Fruit fly (Drosophila melanogaster): ENCODE measurements around the gene vir-1.

The vir-1 gene

DNA sequence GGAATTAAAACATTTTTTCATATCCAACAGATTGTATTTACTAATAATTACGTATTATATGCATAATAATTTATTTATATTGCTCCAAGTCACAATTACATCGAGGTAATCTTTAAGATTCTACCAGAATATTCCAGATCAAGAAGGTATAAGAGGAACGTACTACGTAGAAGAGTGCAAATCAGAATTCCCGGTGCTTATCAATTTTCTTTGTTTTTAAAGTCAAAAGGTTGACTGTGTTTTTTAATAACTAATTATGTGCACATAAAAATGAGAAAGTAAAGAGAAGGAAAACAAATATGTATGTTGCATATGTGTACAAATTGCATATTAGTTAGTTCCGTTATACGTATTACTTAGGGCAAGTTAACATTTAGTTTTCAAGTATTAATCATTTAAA, 2.1 kb downstream of the vir-1 start:
- no peak for TF ChIP-seq CG17801 (GFP tag; optimal IDR thresholded peaks at IDR 0.05; ENCODE audit: partially characterized antibody)

DNA sequence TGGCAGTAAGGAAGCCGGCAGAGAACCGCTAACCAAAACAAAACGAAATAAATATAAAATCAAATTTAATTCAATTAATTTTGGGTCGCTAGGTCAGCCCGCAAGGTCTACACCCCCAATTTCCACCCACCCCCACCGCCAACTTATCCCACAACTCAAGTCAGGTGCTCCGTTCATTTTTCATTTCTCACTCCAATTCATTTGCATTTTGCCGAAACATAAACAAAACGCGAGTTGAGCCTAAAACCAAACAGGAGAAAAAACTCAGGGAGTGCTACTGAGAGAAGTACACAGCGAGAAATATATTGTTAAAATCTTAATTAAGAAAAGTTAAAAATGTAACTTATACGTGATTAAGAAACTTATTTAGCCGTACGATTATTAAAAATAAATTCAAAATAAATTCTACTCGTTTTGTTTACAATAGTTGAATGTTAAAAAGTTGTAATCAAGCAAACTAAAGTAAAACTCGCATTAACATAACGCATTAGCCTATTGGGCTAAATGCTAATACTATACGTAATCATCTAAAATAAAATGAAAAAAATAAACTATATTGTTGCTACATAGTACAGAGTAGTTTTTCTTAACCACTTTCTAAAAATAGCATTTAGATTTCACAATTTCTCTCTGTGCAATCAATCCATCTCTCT, 7.6 kb downstream of the vir-1 start:
- no peak for TF ChIP-seq CG17801 (GFP tag; optimal IDR thresholded peaks at IDR 0.05; ENCODE audit: partially characterized antibody)

- no peak for TF ChIP-seq CG17801 (GFP tag; optimal IDR thresholded peaks at IDR 0.05; ENCODE audit: partially characterized antibody)
Observed at dm6 chr2L:12413899-12414298, 9.3 kb downstream of the vir-1 start.

dm6 chr2L:12410679-12411078, 12.6 kb downstream of the vir-1 start:
- TF ChIP-seq CG17801 (GFP tag; optimal IDR thresholded peaks at IDR 0.05; ENCODE audit: partially characterized antibody) = no peak

DNA sequence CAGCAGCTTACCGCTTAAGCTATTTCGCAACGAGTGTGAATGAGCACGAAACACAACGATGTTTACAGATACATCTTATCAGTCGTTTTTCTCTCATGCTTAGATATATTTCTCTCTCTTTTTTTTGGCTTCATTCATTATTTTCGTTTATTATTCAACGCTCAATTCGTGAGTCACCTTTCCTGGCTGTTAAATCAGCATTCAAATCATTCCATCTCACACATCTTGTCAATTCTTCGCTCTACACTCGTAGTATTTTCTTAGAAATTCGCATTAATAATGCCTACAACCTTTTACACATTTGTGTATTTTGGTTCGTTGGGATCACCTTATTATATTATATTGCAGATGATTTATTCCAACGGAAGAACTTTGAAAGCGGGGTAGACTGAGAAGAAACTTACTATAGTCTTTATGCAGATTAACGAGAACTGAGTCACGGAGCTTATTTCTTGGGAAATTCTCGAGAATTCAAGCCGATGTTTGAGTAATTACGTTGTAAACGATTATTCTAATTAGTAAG, 18.6 kb downstream of the vir-1 start:
- TF ChIP-seq CG17801 (GFP tag; optimal IDR thresholded peaks at IDR 0.05; ENCODE audit: partially characterized antibody) = peak; percentile 35

dm6 chr2L:12397974-12398373, 25.3 kb downstream of the vir-1 start, which contains the start of gene Pkd2:
Pkd2 (plus strand) TSS chr2L:12398274.
- no peak for TF ChIP-seq CG17801 (GFP tag; optimal IDR thresholded peaks at IDR 0.05; ENCODE audit: partially characterized antibody)

DNA sequence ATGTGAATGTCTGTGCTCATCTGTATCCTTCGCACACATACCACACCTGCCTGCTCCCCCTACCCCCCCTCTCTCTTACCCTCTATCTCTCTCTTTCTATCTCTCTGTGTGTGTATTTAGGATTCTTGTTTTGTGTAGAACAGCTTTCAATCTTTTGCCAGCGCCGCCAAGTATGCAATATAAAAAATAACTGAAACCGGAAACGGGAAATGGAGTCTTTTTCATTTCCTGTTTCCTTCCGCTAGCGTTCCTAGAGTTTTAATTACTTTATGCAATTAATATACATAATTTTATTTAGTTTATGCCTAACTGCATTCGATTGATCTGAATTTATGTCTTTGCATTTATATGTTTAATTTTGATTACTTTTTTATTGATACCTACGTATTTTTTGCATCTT, 30.8 kb downstream of the vir-1 start:
- peak; percentile 23 for TF ChIP-seq CG17801 (GFP tag; optimal IDR thresholded peaks at IDR 0.05; ENCODE audit: partially characterized antibody)

- no peak for TF ChIP-seq CG17801 (GFP tag; optimal IDR thresholded peaks at IDR 0.05; ENCODE audit: partially characterized antibody)
Observed at dm6 chr2L:12374546-12375081, 48.6 kb downstream of the vir-1 start.

- no peak for TF ChIP-seq CG17801 (GFP tag; optimal IDR thresholded peaks at IDR 0.05; ENCODE audit: partially characterized antibody)
Observed at dm6 chr2L:12373559-12373958, 49.7 kb downstream of the vir-1 start.

DNA sequence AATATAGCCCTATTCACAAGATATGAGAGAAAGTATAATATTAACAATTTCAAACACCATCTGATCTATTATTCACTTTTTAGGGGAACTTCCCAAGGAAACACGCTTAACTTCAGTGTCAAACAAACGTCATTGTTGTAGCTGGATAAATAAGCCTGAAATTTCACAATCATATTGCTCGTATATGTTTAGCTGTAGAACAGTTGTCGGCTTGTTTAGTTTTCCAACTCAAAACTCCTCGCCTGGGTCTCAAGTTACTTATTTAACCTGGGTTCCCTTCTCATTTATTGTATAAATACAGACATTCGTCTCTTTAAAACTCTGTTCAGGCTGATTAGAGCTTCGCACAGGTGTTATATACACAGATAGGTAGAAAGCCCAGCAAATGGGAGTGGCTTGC, 50.8 kb downstream of the vir-1 start:
- no peak for TF ChIP-seq CG17801 (GFP tag; optimal IDR thresholded peaks at IDR 0.05; ENCODE audit: partially characterized antibody)

DNA sequence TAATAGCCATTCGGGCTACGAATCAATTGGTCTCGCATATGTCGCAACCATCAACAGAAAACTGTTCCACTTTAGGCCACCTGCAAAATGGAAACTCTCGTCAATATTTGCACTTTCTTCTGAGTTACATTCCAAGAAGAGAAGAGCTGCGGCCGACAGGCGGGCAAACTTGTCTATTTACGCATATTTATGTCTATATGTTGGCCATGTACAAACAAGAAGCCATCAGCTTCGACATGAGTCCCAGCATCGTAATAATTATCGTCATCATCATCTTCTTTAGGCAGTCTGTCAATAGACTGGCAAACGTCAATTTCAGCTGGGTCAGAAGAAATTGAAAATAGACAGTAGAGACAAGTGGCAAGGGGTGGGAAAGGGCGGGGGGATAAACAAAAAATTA, 51.5 kb downstream of the vir-1 start:
- TF ChIP-seq CG17801 (GFP tag; optimal IDR thresholded peaks at IDR 0.05; ENCODE audit: partially characterized antibody) = no peak

DNA sequence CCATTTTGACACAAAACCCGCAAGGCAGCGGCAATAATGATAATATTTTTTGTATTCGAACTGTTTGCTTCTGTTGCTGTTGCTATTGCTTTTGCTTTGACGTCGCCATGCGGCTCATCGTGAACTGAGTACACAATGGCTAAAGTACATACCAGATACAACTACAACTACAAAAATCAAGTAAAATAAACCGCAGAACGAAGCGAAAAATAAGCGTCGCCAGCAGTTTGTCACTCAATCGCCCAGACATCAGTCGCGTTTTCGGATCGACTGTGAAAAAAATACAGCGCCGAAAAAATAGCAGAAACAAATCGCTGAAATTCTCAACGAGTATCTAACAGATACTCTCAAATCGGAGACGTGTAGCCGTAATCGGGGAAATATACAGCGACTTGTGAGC, 53.6 kb downstream of the vir-1 start:
- peak; percentile 13 for TF ChIP-seq CG17801 (GFP tag; optimal IDR thresholded peaks at IDR 0.05; ENCODE audit: partially characterized antibody)

dm6 chr2L:12365964-12366482, 57.2 kb downstream of the vir-1 start:
- TF ChIP-seq CG17801 (GFP tag; optimal IDR thresholded peaks at IDR 0.05; ENCODE audit: partially characterized antibody) = peak; percentile 48

DNA sequence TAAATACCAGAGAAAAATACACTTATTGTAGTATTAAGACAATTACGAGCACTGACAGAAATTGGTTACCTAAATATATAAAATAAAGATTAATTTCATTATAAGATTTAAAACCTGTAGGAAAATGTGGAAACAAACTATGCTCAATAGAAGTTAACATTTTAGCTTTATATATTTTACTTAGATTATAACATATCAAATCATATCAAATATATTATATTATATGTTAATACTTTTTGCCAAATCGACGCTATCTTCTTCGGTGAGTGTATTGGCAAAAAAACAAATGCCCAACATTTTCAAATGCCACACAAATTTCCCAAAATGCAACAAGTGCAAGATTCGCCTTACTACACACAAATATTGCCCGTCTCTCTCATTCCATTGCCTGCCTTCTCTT, 59.1 kb downstream of the vir-1 start:
- TF ChIP-seq CG17801 (GFP tag; optimal IDR thresholded peaks at IDR 0.05; ENCODE audit: partially characterized antibody) = no peak

DNA sequence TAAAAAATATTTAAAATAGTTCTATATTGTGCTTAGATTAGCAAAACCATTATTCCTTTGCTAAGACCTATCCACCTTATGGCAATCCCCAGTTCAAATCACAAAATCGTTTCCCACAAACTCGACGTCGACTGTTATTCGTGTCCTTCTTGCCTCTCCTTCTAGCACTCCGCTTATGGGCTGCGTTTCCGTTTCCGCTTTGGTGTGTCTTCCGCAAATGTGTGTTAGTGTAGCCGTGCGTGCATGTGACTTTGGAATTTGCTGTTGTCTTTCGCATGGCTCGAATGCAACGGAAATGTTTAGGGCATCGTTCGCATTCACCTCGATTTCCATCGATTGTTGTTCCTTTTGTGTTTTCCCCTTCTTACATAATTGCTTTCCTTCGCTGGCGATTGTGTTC, 60.0 kb downstream of the vir-1 start:
- no peak for TF ChIP-seq CG17801 (GFP tag; optimal IDR thresholded peaks at IDR 0.05; ENCODE audit: partially characterized antibody)

- no peak for TF ChIP-seq CG17801 (GFP tag; optimal IDR thresholded peaks at IDR 0.05; ENCODE audit: partially characterized antibody)
Observed at dm6 chr2L:12356141-12356540, 67.1 kb downstream of the vir-1 start, which contains the start of gene CG17010. CG17010 (plus strand) TSS chr2L:12356441.

Data from ovary, adult (tissue).